Fruit fly (Drosophila melanogaster): ENCODE measurements around the gene CG6178.

CG6178 gene

DNA sequence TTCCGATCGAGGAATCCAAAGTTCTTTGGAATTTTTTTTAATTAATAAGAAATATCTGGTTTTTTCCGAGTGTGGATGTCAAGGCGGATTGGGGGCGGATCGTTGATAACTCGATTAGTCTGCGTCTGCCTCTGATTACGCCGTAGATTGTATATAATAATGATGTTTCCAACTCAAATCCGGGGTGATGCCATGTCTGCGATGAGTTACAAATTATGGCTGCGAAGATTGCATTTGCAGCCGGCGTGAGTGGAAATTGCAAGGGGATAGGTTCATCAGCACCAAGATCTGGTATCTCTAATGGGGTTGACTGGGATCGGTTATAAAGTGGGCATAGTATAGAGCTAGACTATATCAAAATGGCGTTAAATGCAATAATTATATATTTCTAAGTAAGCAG, 29.8 kb upstream of the CG6178 start:
- TF ChIP-seq CG17801 (GFP tag; optimal IDR thresholded peaks at IDR 0.05; ENCODE audit: partially characterized antibody) = no peak

DNA sequence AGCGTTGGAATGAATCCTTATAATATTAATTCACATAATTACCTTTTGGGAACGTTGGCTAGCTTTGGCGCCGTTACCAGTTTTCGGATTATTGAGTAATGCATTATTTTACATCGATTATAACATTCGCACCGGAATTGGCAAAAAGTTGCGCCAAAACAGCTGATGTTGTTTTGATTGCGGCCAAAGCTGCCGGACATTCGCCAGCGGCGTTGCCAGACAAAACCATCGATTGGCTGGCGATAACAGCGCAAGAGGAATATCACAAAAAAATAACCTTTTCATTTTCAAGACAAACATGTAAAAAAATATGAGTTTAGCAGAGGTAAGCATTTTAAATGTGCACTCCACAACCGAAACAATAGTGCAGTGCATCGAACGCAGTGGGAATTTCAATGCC, 22.1 kb upstream of the CG6178 start, which contains the start of the genes GatB and Tsc1:
TSS of gene GatB (minus strand) at position 176 of the 400 bp plus-strand sequence.
TSS of gene Tsc1 (plus strand) at position 228 of the 400 bp plus-strand sequence.
- TF ChIP-seq CG17801 (GFP tag; optimal IDR thresholded peaks at IDR 0.05; ENCODE audit: partially characterized antibody) = peak; percentile 41

DNA sequence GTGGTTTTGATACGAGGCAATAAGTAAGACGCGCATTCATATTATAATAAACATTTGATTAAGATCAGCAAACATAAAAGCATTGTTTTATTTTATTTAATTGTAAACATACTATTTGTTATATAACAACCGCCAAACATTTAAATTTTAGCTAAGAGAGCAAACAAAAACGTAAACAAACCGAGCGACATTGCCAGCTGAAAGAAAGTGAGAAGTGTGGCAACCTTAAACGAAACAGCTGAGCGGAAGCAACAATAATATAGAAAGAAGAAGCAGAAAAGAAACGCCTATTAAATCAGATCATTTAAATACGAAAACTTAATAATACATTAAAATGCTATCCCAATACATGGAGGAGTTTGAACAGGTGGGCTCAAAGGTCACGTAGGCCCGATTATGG, 17.6 kb upstream of the CG6178 start, which contains the start of gene Sec10:
TSS of gene Sec10 (plus strand) at position 252 of the 400 bp plus-strand sequence.
- peak; percentile 41 for TF ChIP-seq CG17801 (GFP tag; optimal IDR thresholded peaks at IDR 0.05; ENCODE audit: partially characterized antibody)

DNA sequence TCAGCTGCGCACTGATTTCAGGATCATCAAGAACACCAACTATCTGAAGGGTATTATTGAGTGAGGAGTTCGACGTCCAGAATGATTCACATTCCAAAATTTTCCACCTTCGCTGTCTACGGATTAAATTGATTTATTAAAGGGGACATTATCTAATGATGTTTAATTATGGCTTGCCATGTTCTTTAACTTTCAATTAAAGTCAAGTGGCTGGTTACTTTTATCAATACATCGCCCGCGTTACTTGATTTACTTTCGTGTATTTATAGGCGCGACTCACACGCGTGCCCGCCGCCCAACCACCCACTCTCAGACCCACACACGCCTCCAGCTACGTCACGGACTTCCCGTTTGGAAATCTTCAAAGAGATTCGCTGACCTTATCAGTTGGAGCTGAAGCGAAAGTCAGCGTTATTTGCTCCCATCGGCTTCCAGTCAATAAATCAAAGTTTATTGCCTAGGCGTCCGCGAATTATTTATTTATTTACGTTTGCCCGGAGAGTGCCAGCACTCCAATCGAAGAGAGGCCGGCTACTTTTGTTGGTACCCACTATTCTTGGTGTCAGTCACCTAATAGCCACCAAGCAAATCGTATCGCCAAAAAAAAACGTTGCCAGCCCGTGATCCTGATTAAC, 14.7 kb upstream of the CG6178 start, which contains the start of gene Npc2f:
TSS of gene Npc2f (plus strand) at position 585 of the 635 bp plus-strand sequence.
- TF ChIP-seq CG17801 (GFP tag; optimal IDR thresholded peaks at IDR 0.05; ENCODE audit: partially characterized antibody) = no peak

DNA sequence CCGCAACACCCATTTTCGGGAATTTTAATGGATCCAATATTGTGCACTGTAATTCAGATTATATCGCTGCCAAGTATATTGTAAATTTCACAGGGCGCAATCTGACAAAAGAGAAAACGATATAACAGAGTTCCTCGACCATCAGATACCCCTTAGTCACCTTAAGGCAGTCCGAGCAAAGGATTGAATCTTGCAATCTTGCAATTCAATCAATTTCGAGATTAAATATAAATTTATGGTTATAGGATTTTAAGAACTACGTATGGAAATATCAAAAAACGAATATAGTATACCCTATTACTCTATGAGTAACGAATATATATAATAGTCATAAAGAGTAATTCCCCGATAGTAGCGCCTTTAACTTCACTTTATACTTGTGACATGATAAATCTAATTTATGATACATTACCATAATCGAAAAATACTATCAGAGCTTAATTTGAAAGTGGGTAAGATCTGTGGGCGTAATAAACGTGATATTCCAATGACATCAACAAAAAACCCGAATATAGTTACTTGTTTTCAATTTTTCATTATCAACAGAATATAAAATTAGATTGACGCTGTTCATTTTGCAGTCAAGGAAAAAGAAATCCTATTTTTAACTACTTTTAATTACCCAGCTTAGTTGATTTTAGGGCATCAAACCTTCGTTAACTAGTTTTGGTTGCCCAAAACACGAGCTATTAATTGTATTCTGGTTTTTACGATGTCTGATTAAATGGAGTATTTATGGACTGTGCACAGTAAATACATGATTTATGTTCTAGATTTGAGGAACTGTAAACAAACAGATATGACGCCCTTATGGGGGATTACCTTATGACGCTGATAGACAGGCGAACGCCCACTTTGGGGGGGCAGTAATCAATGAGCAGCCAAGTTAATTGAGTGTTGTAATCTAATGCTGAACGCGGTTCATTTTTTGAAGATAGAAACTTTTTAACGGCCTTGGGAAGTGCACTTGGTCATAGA, 13.4 kb upstream of the CG6178 start:
- TF ChIP-seq CG17801 (GFP tag; optimal IDR thresholded peaks at IDR 0.05; ENCODE audit: partially characterized antibody) = no peak

DNA sequence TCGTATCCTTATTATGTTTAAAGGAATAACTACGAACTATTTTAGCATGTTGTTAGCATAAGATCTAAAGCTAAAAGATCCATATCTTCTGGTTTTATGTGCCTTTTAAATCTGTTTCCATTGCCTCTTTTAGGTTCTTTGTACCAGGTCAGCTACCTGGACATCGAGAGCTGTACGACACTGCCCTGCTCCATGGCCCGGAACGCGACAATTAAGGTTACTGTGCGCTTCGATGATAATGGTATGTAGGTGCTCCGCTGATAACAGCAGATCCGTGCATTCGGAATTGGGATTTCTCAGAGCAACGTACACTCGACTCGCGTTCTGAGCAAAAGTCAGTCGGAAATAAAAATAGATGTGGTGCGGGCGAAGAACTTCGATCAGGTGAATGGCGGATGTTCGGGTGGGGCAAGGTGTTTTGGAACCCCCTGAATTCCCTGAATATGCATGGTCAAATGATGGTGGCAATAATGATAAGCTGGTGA, 12.5 kb upstream of the CG6178 start:
- no peak for TF ChIP-seq CG17801 (GFP tag; optimal IDR thresholded peaks at IDR 0.05; ENCODE audit: partially characterized antibody)

DNA sequence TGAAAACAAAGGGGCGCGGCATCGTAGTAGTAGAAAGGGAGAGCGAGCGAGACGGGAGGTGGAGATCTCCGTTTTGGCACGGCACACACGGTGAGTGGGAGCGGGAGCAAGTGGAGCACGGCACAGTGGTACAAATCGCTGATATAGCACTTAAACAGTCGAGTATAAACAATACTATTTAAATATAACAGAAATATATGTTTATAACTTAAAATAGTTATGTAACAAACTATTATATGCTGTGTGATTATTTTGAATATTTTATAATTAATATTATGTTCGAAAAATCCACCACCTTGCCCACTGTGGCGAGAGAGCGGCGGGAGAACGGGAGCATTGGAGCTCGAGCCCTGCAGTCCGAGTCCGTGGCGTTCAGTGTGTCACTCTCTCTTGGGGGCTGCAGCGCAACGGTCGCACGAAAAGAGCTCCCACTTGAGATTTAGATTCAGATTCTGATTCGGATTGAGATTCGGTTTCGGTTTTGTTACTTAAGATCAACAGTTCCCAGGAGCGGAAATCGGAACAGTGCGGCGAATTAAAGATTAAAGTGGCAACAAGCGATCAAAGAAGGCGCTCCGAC, 11.0 kb upstream of the CG6178 start, which contains the start of gene Kal1:
TSS of gene Kal1 (plus strand) at position 383 of the 580 bp plus-strand sequence.
- TF ChIP-seq CG17801 (GFP tag; optimal IDR thresholded peaks at IDR 0.05; ENCODE audit: partially characterized antibody) = peak; percentile 97

DNA sequence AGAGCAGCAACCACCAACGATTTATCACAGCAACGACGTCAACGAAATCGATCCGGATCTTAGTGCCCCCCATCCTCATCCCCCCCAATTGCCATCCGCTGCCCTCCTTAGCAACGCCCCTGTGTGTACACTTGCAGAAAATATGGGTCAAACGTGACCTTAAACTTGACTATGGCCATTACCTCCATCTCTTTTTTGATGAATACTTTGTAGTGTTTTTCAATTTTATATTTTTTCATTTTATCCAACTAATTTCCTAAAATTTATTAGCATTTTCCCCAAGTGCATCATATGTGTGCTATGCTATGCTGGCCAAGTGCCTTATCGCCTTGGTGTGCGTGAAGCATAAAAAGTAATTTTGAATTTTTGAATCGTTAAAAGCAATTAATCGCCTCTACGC, 9.2 kb upstream of the CG6178 start:
- no peak for TF ChIP-seq CG17801 (GFP tag; optimal IDR thresholded peaks at IDR 0.05; ENCODE audit: partially characterized antibody)

DNA sequence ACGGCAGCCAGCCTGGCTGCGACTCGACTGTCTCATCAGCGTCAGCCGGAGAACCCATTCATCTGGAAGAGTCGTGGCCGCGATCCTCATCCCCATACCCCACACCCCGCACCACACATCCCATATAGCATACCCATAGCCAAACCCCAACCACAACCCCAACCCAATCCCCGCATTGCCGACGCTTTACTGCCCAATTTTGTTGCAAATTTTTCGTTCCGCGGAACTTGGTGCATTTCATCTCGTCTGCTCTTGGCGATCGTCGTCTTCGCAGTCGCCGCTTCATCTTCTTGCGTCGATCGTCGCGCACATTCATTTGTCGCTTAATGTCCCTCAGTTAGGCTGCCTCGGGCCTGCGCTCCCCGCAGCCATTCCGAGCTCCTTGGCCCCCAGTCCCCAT, 8.8 kb upstream of the CG6178 start:
- no peak for TF ChIP-seq CG17801 (GFP tag; optimal IDR thresholded peaks at IDR 0.05; ENCODE audit: partially characterized antibody)

DNA sequence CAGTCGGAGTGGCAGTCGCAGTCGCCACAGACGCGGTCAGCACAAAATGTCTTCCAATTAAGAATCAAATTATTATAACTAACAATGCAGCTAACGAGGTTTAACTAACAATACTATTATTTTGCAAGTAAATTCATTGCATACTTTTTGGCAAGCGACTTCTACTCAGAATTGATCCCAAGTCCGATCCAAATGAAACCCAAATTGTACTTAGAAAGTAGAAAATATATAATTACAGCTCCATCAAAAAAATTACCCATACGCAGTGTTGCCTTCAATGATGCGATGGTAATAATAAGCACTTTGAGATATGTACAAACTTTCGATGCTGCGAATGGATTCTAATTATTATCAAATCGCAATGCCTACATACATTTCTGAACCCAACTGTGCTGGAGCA, 8.4 kb upstream of the CG6178 start:
- TF ChIP-seq CG17801 (GFP tag; optimal IDR thresholded peaks at IDR 0.05; ENCODE audit: partially characterized antibody) = no peak

DNA sequence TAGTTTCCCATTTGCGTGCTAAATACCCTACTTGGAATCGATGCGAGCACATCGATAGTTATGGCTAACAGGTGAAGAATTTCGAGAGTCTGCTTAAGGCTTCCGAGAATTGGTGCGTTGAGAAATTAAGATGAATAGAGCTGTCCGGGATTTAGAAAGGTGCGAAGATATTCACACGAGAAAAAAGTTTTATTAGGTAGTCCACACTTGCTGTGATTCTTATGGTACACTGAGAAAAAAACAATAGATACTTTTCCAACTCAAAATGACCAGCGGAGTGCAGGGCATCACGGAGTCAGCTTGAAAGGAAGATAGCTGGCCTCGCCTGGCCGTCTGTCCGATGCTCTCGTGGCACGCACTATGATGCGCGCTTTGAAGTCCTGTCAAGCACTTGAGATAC, 7.6 kb upstream of the CG6178 start:
- no peak for TF ChIP-seq CG17801 (GFP tag; optimal IDR thresholded peaks at IDR 0.05; ENCODE audit: partially characterized antibody)

DNA sequence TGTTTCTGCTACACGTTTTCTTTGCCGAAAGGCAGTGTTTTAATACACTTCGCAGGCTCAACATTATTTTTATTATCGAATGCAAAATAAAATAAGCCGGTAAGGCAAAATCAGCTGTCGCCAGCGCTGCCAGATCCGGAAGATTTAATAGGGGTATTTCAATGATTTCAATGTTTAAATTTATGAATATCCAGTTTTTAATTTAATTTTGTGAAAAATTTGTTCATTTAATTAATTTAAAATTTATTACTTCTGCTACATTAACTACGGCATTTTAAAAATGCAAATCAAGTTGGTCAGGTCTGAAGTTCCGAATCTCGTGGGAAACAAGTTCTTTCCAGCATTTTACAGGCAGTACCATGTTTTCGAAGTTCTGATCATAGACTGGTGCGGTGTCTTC, 3.3 kb upstream of the CG6178 start, which contains the start of gene Slimp:
TSS of gene Slimp (minus strand) at position 130 of the 400 bp plus-strand sequence.
- TF ChIP-seq CG17801 (GFP tag; optimal IDR thresholded peaks at IDR 0.05; ENCODE audit: partially characterized antibody) = peak; percentile 42

DNA sequence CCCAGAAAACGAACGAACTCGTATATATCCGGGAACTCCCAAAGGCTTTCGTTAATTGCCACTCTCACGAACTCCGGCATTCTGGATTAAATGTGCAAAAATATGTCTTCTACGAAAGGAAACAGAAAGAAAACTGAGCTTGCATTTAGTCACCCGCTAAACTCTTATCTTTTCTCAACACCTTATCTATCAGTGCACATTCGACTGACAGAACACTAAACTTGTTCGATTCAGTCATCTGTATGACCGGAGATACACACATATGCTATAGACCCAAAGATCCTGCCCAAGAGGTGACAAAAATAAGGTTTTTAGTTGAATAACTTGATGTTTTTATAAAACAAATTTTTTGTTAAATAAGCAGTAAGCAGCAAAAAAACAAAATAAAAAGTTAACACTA, 2.0 kb upstream of the CG6178 start, which contains the start of gene p38c:
TSS of gene p38c (minus strand) at position 101 of the 400 bp plus-strand sequence.
- no peak for TF ChIP-seq CG17801 (GFP tag; optimal IDR thresholded peaks at IDR 0.05; ENCODE audit: partially characterized antibody)

DNA sequence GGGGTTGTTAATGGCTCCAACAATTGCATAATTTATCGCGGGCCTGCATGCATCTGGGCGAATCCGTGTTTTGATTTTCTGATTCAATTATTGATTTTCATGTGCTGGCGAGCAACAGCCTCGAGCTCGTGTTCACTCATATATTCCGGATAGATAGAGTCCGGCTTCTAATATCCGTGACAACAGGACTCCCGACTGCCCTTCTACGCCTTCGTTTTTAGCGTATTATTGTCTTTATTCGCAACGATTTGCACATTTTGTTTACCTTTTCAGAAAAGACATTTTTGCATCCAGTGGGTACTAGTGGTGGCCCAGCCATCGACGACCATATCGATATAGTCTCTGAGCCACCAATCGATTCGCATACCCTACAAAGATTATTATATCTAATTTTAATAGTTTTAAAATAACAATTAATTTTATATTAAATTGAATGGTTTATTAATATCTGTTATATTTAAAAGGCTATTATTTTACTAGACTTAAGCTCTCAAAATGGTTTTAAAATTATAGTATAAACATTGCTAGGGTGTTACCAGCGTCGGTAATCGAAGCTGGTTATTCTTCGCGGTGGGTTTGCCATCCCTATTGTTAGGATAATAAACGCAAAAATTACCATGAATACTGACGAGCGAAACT, 9.1 kb downstream of the CG6178 start, which contains the start of the genes Myo95E and TBC1d7:
TSS of gene Myo95E (minus strand) at position 326 of the 639 bp plus-strand sequence.
TSS of gene TBC1d7 (plus strand) at position 555 of the 639 bp plus-strand sequence.
- TF ChIP-seq CG17801 (GFP tag; optimal IDR thresholded peaks at IDR 0.05; ENCODE audit: partially characterized antibody) = peak; percentile 91
